Fruit fly (Drosophila melanogaster): ENCODE data around the gene CG12539.

DNA sequence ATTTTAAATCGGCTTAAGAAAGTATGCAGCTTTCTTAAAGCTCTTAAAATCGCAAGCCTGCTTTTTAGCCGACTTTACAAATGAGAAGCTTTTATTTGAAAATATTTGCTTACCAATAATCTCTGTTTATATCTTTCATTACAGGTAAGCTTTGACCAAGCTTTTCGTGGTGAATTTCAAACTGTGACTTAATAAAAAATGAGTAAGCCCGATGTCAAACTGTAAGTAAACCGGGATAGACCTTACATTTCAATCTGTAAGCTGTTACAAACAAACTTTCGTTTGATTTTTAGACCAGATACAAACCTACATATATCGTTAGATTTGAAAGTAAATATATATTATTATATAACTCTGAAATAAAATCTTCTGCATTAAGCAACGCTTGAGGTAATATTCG lies 41.0 kb upstream of the CG12539 start:
- TF ChIP-seq CTCF (optimal IDR thresholded peaks at IDR 0.05) (no peak), CG8478 (optimal IDR thresholded peaks at IDR 0.05) (no peak)
